Worm (Caenorhabditis elegans): ENCODE measurements around the gene F54F7.8.

ce11 chrX:11826892-11827291, 27.9 kb downstream of the F54F7.8 start:
- TF ChIP-seq mxl-3 (GFP tag; optimal IDR thresholded peaks at IDR 0.05) (no peak), ceh-82 (tag; optimal IDR thresholded peaks at IDR 0.05) (no peak), fkh-10 (GFP tag; optimal IDR thresholded peaks at IDR 0.05) (peak; percentile 61), ZK546.5 (tag; optimal IDR thresholded peaks at IDR 0.05) (no peak), unc-62 (GFP tag; optimal IDR thresholded peaks at IDR 0.05 in 1 of 2) (no peak), unc-62 (tag; optimal IDR thresholded peaks at IDR 0.05) (no peak), pqm-1 (tag; optimal IDR thresholded peaks at IDR 0.05) (no peak), ceh-32 (tag; optimal IDR thresholded peaks at IDR 0.05; ENCODE audit: poor library complexity) (no peak), set-16 (GFP tag; IDR thresholded peaks at IDR 0.05) (no peak), lin-15B (tag; optimal IDR thresholded peaks at IDR 0.05) (no peak)
